Worm (Caenorhabditis elegans) whole organism, L4/young adult: ENCODE results near the gene ubq-2.
A peak's percentile ranks its signal among the peaks of the same experiment; 100 is the strongest.

Experiments used
- W03F9.2 ChIP-seq: fragments of 150-350 bp; optimal IDR thresholded peaks from 2 replicates; lab custom pipeline; 2014; ENCODE audit warnings: missing biosample characterization, missing genetic modification characterization
- dao-5 ChIP-seq: sonication (generic microtip); optimal IDR thresholded peaks from 2 replicates; lab custom pipeline; 2016; ENCODE audit warnings: missing genotype, missing genetic modification characterization, moderate library complexity, missing compliant biosample characterization
- him-1 ChIP-seq: sonication (generic microtip); optimal IDR thresholded peaks from 2 replicates; lab custom pipeline; 2016; ENCODE audit warnings: missing genotype, missing genetic modification reagents, missing genetic modification characterization, missing compliant biosample characterization

The ubq-2 gene

DNA sequence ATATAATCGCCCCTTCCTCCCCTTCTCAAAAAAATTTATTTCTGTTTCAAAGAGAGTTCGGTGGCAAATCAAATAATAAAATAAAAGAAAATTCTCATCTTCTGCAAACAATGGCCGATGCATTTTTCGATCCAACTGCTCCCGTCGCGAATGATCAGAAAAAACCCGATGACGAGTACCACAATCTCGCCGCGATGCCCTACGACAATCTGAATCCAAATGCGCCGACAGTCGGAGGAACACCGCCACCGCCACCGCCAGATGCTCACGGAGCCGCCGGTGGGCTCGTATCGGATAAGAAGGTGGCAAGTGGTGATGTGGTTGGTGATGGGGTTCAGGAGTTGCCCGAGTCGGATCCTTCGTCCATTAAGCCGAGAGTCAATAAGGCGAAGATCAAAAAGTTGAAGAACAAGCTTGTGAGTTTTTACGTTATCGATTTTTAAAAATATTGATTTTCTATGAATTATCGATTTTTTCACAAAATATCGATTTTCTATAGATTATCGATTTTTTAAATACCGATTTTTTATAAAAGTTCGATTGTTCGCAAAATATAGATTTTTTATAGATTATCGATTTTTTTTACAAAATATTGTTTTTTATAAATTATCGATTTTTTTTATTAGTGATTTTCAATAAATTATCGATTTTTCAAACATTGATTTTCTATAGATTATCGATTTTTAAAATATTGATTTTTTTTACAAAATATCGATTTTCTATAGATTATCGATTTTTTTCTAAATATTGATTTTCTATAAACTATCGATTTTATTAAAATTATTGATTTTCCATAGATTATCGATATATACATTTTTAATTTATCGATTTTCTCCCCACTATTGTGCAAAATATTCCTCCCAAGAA lies 26.7 kb downstream of the ubq-2 start, which contains the start of gene Y39E4A.1:
Gene Y39E4A.1, plus strand, starts transcription at position 51 of the 867 bp plus-strand sequence.
- TF ChIP-seq him-1 (tag; lab: Kevin White, UChicago) (no peak), W03F9.2 (tag; lab: Kevin White, UChicago) (no peak), dao-5 (tag; lab: Kevin White, UChicago) (no peak)

- no peak for TF ChIP-seq W03F9.2 (tag; lab: Kevin White, UChicago)
- no peak for TF ChIP-seq him-1 (tag; lab: Kevin White, UChicago)
- TF ChIP-seq dao-5 (tag; lab: Kevin White, UChicago), result no peak
These were observed 33.3 kb downstream of the ubq-2 start for ce11 chrIII:12945072-12945471.

- no peak for TF ChIP-seq him-1 (tag; lab: Kevin White, UChicago)
- TF ChIP-seq W03F9.2 (tag; lab: Kevin White, UChicago), result no peak
- TF ChIP-seq dao-5 (tag; lab: Kevin White, UChicago), result no peak
These were observed 34.3 kb downstream of the ubq-2 start for ce11 chrIII:12944064-12944463.

DNA sequence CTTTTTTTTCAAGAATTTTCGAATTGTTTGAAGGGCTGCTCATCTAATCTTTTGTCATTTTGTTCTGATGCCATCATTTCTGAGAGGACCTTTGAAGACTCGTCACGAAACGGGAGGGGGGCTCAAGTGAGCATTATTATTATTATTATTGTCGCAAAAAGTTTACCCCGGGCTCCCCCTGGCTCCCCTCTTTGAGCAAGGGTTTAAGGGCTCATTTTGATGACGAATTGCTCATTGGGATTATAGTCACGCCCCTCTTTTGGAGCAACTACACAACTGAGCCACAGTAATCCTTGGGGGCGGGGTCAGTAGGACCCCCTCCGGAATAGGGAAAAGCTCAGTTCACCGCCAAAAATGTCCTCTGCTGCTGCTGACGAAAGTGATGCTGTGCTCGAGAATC lies 36.0 kb downstream of the ubq-2 start, which contains the start of gene unc-25:
Gene unc-25, plus strand, starts transcription at position 345 of the 400 bp plus-strand sequence.
- TF ChIP-seq dao-5 (tag; lab: Kevin White, UChicago), result no peak
- no peak for TF ChIP-seq W03F9.2 (tag; lab: Kevin White, UChicago)
- TF ChIP-seq him-1 (tag; lab: Kevin White, UChicago), result no peak

ce11 chrIII:12934417-12934816 lies 43.9 kb downstream of the ubq-2 start, which contains the start of gene epg-3:
Gene epg-3 (plus strand): TSS chrIII:12934717.
- TF ChIP-seq him-1 (tag; lab: Kevin White, UChicago), result no peak
- TF ChIP-seq dao-5 (tag; lab: Kevin White, UChicago), result no peak
- no peak for TF ChIP-seq W03F9.2 (tag; lab: Kevin White, UChicago)

DNA sequence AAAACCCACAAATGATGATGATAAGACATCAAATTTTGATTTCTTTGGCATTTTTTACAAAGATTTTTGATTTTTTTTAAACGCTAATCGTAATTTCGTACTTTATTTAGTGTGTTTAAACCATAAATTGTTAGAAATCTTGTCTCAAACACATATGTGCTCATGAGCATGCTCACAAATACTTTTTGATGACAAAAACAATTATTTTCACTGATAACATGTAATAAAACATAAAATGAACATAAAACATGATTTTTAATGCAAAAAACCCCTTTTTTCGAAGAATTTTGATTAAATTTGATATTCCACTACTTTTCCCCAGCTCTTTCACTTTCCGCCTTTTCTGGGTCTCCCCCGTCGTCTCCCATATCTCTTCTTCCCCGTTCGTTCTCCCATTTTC lies 45.5 kb downstream of the ubq-2 start:
- no peak for TF ChIP-seq him-1 (tag; lab: Kevin White, UChicago)
- no peak for TF ChIP-seq W03F9.2 (tag; lab: Kevin White, UChicago)
- TF ChIP-seq dao-5 (tag; lab: Kevin White, UChicago), result no peak

DNA sequence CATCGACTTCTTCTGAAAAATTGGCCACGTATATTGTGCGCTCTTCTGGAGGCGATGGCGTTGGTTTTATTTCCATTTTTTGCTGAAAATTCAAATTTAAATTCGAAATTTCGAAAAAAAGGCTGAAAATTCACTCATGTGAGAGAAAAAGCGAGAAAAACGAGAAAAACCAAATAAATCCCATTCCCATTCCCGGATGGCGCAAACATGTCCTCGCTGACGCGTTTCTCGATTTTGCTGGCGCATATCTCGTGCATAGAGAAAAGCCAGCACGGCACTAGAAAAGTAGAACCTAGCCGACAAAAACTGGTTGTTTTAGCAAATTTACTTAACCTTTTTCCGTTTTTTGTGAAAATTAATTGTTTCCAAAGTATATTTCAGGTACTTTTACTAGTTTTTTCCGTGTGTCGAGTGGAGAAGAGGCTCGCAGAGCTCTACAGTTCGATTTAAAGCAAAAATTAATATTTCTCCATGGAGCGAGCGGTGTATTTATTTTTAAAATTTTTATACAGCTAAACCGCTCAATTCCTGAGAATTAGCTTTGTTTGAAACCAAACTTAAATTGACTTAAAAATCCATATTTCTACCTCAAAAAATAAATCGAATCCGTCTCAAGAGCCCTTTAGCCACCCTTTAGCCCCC lies 46.4 kb downstream of the ubq-2 start, which contains the start of gene rbm-7:
Gene rbm-7, minus strand, starts transcription at position 82 of the 642 bp plus-strand sequence.
- TF ChIP-seq dao-5 (tag; lab: Kevin White, UChicago) (no peak), W03F9.2 (tag; lab: Kevin White, UChicago) (peak; percentile 65), him-1 (tag; lab: Kevin White, UChicago) (no peak)

DNA sequence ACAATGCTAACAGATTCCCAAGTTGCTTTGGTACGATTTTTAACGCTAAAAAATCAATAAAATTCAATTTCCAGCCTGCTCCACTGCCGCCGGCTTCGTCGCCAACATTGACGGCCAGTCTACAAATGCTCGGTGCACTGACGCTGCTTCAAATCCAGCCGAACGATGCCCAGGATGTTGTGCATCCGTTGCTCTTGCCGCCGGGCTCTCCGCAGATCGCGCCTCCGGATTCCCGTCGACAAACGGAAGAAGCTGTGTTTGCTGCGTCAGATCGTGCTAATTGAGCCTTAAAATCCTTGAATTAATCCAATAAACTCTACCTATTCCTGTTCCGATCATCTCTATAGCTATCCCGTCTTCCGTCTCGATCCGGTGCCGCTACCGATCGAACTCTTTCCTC lies 47.2 kb downstream of the ubq-2 start:
- TF ChIP-seq W03F9.2 (tag; lab: Kevin White, UChicago), result no peak
- no peak for TF ChIP-seq dao-5 (tag; lab: Kevin White, UChicago)
- TF ChIP-seq him-1 (tag; lab: Kevin White, UChicago), result no peak

DNA sequence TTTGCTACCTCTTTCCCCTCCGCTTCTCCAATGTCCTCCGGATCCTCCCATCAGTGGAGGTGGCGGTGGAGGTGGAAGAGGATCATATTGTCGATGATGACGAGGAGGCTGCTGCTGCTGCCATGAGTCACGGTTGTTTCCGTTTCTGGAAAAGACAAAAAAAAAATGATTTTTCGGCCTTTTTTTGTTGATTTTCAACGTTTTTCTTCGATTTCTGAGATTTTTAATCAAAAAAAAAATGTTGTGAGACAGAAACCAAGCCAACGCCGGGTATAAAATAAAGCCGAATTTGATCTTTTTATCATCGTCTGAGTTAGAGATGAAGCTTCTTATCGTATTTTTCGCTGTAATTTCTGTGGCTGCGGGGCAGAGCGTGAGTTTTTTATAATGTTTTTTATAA lies 48.8 kb downstream of the ubq-2 start, which contains the start of gene Y37D8A.19:
Gene Y37D8A.19, plus strand, starts transcription at position 301 of the 400 bp plus-strand sequence.
- TF ChIP-seq W03F9.2 (tag; lab: Kevin White, UChicago), result no peak
- TF ChIP-seq dao-5 (tag; lab: Kevin White, UChicago), result no peak
- no peak for TF ChIP-seq him-1 (tag; lab: Kevin White, UChicago)
